Worm (Caenorhabditis elegans): Measurements from ENCODE around the gene ZK867.2.

The ZK867.2 gene

ce11 chrX:7242878-7243277 lies 36.4 kb downstream of the ZK867.2 start, which contains the start of gene F46H5.7 (continued):
- TF ChIP-seq nhr-10 (tag; optimal IDR thresholded peaks at IDR 0.05): no peak
- peak; percentile 43; the same call in 1 of the 2 replicates for TF ChIP-seq dmd-6 (GFP tag; IDR thresholded peaks at IDR 0.05)
- no peak for TF ChIP-seq zfp-2 (tag; optimal IDR thresholded peaks at IDR 0.05)
- TF ChIP-seq dve-1 (tag; optimal IDR thresholded peaks at IDR 0.05; ENCODE audit: insufficient read depth): no peak
- no peak for TF ChIP-seq F44E2.7 (GFP tag; IDR thresholded peaks at IDR 0.05)
- no peak for TF ChIP-seq ztf-11 (tag; optimal IDR thresholded peaks at IDR 0.05)
- peak; percentile 50 for TF ChIP-seq hlh-11 (tag; optimal IDR thresholded peaks at IDR 0.05)
- TF ChIP-seq daf-19 (GFP tag; conservative IDR thresholded peaks at IDR 0.05): no peak
- no peak for TF ChIP-seq tra-1 (GFP tag; IDR thresholded peaks at IDR 0.05)
- no peak for TF ChIP-seq nhr-6 (tag; optimal IDR thresholded peaks at IDR 0.05)
- TF ChIP-seq set-16 (GFP tag; IDR thresholded peaks at IDR 0.05): peak; percentile 77
- no peak for TF ChIP-seq zag-1 (tag; optimal IDR thresholded peaks at IDR 0.05)
- peak; percentile 50 for TF ChIP-seq pqm-1 (tag; optimal IDR thresholded peaks at IDR 0.05)
- no peak for TF ChIP-seq ces-1 (GFP tag; optimal IDR thresholded peaks at IDR 0.05)
- TF ChIP-seq nhr-28 (tag; optimal IDR thresholded peaks at IDR 0.05): peak; percentile 25
- peak; percentile 33; the same call in 1 of the 2 replicates for TF ChIP-seq mdt-29 (GFP tag; IDR thresholded peaks at IDR 0.05)
- TF ChIP-seq egl-27 (tag; optimal IDR thresholded peaks at IDR 0.05): no peak
- no peak for TF ChIP-seq gei-8 (GFP tag; optimal IDR thresholded peaks at IDR 0.05)
- TF ChIP-seq jun-1 (tag; optimal IDR thresholded peaks at IDR 0.05): no peak
- TF ChIP-seq ceh-62 (tag; optimal IDR thresholded peaks at IDR 0.05): no peak
- no peak for TF ChIP-seq lir-3 (tag; optimal IDR thresholded peaks at IDR 0.05)
- TF ChIP-seq attf-4 (tag; optimal IDR thresholded peaks at IDR 0.05): no peak
- TF ChIP-seq T20F7.1 (GFP tag; optimal IDR thresholded peaks at IDR 0.05): no peak
- TF ChIP-seq zip-2 (tag; optimal IDR thresholded peaks at IDR 0.05): no peak
- peak; percentile 31 for TF ChIP-seq nhr-25 (tag; optimal IDR thresholded peaks at IDR 0.05; ENCODE audit: borderline replicate concordance, insufficient read depth)
- no peak for TF ChIP-seq hif-1 (tag; optimal IDR thresholded peaks at IDR 0.05)
- no peak for TF ChIP-seq Y48G9A.11 (GFP tag; IDR thresholded peaks at IDR 0.05)
- TF ChIP-seq nhr-48 (tag; optimal IDR thresholded peaks at IDR 0.05): peak; percentile 12
- no peak for TF ChIP-seq nhr-77 (tag; optimal IDR thresholded peaks at IDR 0.05)
- no peak for TF ChIP-seq mxl-2 (GFP tag; conservative IDR thresholded peaks at IDR 0.05)
- TF ChIP-seq nhr-11 (tag; optimal IDR thresholded peaks at IDR 0.05): no peak
- no peak for TF ChIP-seq daf-16 (GFP tag; optimal IDR thresholded peaks at IDR 0.05)
- TF ChIP-seq daf-16 (tag; optimal IDR thresholded peaks at IDR 0.05): peak; percentile 36
- no peak for TF ChIP-seq arid-1 (GFP tag; conservative IDR thresholded peaks at IDR 0.05)
- no peak for TF ChIP-seq hmg-1.1 (GFP tag; IDR thresholded peaks at IDR 0.05)
- TF ChIP-seq lin-13 (GFP tag; optimal IDR thresholded peaks at IDR 0.05): no peak
- TF ChIP-seq ceh-28 (tag; optimal IDR thresholded peaks at IDR 0.05): no peak
- no peak; the same call in 1 of the 2 replicates for TF ChIP-seq nhr-41 (GFP tag; IDR thresholded peaks at IDR 0.05)
- no peak for TF ChIP-seq lin-15B (tag; optimal IDR thresholded peaks at IDR 0.05)
- TF ChIP-seq ceh-32 (tag; optimal IDR thresholded peaks at IDR 0.05; ENCODE audit: poor library complexity): no peak
- no peak for TF ChIP-seq daf-8 (GFP tag; IDR thresholded peaks at IDR 0.05)
- no peak for TF ChIP-seq Y5F2A.4 (GFP tag; optimal IDR thresholded peaks at IDR 0.05)
- no peak for TF ChIP-seq sdz-12 (GFP tag; optimal IDR thresholded peaks at IDR 0.05)

DNA sequence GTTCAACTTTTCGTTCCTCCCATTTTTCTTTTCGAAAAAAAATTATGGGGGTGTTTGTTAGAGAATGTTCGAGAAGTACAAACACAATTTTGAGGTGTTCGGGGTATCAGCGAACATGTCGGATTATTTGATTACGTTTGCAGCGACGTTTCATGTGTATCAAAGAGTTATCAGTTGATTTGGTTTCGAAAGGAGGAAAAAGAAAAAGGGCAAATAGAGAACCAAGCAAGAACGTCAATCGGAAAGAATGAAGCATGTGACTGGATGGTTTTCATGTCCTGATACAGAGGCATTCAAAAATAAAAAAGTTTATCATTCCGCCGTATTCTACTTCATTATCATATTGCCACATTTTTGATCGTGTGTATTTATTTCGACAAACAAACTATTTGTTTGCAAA lies 38.2 kb downstream of the ZK867.2 start:
- no peak for TF ChIP-seq zip-2 (tag; optimal IDR thresholded peaks at IDR 0.05)
- TF ChIP-seq mes-2 (tag; optimal IDR thresholded peaks at IDR 0.05; ENCODE audit: poor library complexity, severe bottlenecking): peak; percentile 44
- TF ChIP-seq R02D3.7 (tag; optimal IDR thresholded peaks at IDR 0.05): no peak
- 0 out of 2 replicates have a peak, but pooled peaks have one; percentile 17 for TF ChIP-seq hmg-1.1 (GFP tag; IDR thresholded peaks at IDR 0.05)
- 0 out of 2 replicates have a peak, but pooled peaks have one; percentile 8 for TF ChIP-seq saeg-2 (GFP tag; IDR thresholded peaks at IDR 0.05)
- TF ChIP-seq spr-3 (GFP tag; optimal IDR thresholded peaks at IDR 0.05): no peak
- TF ChIP-seq tra-1 (GFP tag; IDR thresholded peaks at IDR 0.05): peak; percentile 86
- no peak for TF ChIP-seq daf-8 (GFP tag; IDR thresholded peaks at IDR 0.05)
- peak; percentile 48 for TF ChIP-seq T20F7.1 (GFP tag; optimal IDR thresholded peaks at IDR 0.05)
- no peak for TF ChIP-seq snpc-1.2 (GFP tag; IDR thresholded peaks at IDR 0.05)
- no peak for TF ChIP-seq daf-12 (tag; optimal IDR thresholded peaks at IDR 0.05)
- TF ChIP-seq mxl-2 (GFP tag; conservative IDR thresholded peaks at IDR 0.05): 0 out of 2 replicates have a peak, but pooled peaks have one; percentile 26
- peak; percentile 74 for TF ChIP-seq mdt-29 (GFP tag; IDR thresholded peaks at IDR 0.05)
- TF ChIP-seq aha-1 (tag): peak; percentile 90
- no peak; the same call in 1 of the 2 replicates for TF ChIP-seq zfp-3 (GFP tag; conservative IDR thresholded peaks at IDR 0.05)
- TF ChIP-seq pqm-1 (tag; optimal IDR thresholded peaks at IDR 0.05): peak; percentile 93
- no peak for TF ChIP-seq F10B5.3 (tag; optimal IDR thresholded peaks at IDR 0.05)
- TF ChIP-seq nhr-11 (tag; optimal IDR thresholded peaks at IDR 0.05): no peak
